Worm (Caenorhabditis elegans): Measurements from ENCODE around the gene K05G3.1.

DNA sequence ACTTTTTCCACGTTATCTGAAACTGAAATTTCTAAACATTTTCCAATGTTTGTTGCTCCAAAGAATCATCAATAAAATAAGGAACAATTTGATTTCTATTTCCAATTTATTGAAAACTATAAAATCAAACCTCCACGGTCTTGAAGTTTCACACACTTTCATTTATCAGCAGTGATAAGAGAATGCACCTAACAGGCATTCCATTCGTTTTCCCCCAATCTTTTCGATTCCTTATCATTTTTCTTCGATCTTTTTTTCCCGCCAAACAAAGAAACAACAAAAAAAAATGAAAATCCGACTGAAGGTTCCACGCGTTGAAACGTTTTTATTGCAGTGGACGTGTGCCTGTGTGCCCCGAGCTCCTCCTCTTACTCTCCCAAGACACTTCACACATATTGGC lies 44.5 kb upstream of the K05G3.1 start, which contains the start of gene nas-39:
- TF ChIP-seq med-1 (GFP tag; optimal IDR thresholded peaks at IDR 0.05; ENCODE audit: insufficient read depth) (no peak), ztf-23 (GFP tag; IDR thresholded peaks at IDR 0.05) (no peak), flt-1 (GFP tag; IDR thresholded peaks at IDR 0.05) (no peak), cog-1 (tag; optimal IDR thresholded peaks at IDR 0.05) (no peak), tab-1 (GFP tag; IDR thresholded peaks at IDR 0.05) (no peak), ref-1 (GFP tag; conservative IDR thresholded peaks at IDR 0.05) (no peak), T22C8.4 (GFP tag; IDR thresholded peaks at IDR 0.05) (no peak), ztf-29 (GFP tag; IDR thresholded peaks at IDR 0.05) (no peak), klf-2 (GFP tag; conservative IDR thresholded peaks at IDR 0.05) (no peak)
